Worm (Caenorhabditis elegans): ENCODE measurements around the gene M02H5.8.

The M02H5.8 gene

ce11 chrV:415072-415471 lies 34.7 kb upstream of the M02H5.8 start (continued):
- TF ChIP-seq lsy-2 (tag; optimal IDR thresholded peaks at IDR 0.05) (no peak), hlh-11 (tag; optimal IDR thresholded peaks at IDR 0.05) (no peak), unc-130 (GFP tag; optimal IDR thresholded peaks at IDR 0.05) (no peak), spr-1 (tag; optimal IDR thresholded peaks at IDR 0.05) (no peak), daf-16 (GFP tag; optimal IDR thresholded peaks at IDR 0.05) (no peak), daf-16 (tag; optimal IDR thresholded peaks at IDR 0.05) (peak; percentile 47), R02D3.7 (tag; optimal IDR thresholded peaks at IDR 0.05) (no peak), pha-4 (GFP tag; IDR thresholded peaks at IDR 0.05) (no peak), pha-4 (tag; optimal IDR thresholded peaks at IDR 0.05) (no peak), aha-1 (tag) (no peak), F26F4.8 (GFP tag; conservative IDR thresholded peaks at IDR 0.05) (no peak), set-16 (GFP tag; IDR thresholded peaks at IDR 0.05) (no peak), nhr-76 (tag; optimal IDR thresholded peaks at IDR 0.05) (no peak), dmd-9 (GFP tag; IDR thresholded peaks at IDR 0.05) (no peak), nhr-28 (tag; optimal IDR thresholded peaks at IDR 0.05) (peak; percentile 60), lin-38 (GFP tag; IDR thresholded peaks at IDR 0.05) (no peak), nhr-41 (GFP tag; IDR thresholded peaks at IDR 0.05) (no peak), T26A8.4 (GFP tag; IDR thresholded peaks at IDR 0.05) (no peak), ZK546.5 (tag; optimal IDR thresholded peaks at IDR 0.05) (no peak)

DNA sequence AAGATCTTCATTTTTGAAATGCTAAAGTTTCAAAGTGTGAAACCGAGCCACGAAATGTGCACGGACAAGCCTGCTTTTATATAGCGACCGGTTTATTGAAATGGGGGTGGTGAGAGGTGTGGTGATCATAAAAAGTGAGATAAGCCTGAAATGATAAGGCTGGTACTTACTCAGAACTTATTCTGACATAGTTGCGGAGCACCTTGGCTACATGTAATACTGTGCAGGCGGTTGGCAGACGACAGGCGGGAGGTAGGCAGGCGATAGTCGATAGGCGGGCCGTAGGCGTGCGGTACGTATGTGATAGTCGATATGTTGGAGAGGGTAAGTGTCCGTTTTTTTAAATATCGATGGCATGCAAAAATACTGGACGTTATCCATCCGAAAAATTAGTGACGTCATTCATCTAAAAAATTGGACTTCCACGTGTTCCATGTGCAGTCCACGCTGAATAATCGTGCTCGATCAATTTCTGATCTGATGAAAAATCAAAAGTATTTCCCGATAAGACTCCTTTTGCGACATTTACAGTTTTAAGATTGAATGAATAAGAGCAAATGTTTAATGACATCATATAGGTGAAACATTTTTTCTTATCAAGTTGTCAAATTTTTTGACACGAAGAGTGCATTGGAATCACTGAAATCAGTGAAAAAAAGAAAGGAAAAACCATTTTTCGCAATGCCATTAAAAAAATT lies 32.0 kb upstream of the M02H5.8 start, which contains the start of gene irg-8:
Gene irg-8, minus strand, starts transcription at position 51 of the 698 bp plus-strand sequence.
- TF ChIP-seq hlh-11 (tag; optimal IDR thresholded peaks at IDR 0.05) (peak; percentile 46), pqm-1 (tag; optimal IDR thresholded peaks at IDR 0.05) (peak; percentile 17), unc-62 (GFP tag; optimal IDR thresholded peaks at IDR 0.05 in 1 of 2) (peak in 1 of 2 experiments; percentile 78), unc-62 (tag; optimal IDR thresholded peaks at IDR 0.05) (no peak), lin-13 (GFP tag; optimal IDR thresholded peaks at IDR 0.05) (no peak), ceh-20 (GFP tag; IDR thresholded peaks at IDR 0.05) (no peak), vab-7 (GFP tag; IDR thresholded peaks at IDR 0.05) (no peak), T26A8.4 (GFP tag; IDR thresholded peaks at IDR 0.05) (no peak), Y105C5A.15 (GFP tag; IDR thresholded peaks at IDR 0.05) (no peak), daf-16 (GFP tag; optimal IDR thresholded peaks at IDR 0.05) (no peak), daf-16 (tag; optimal IDR thresholded peaks at IDR 0.05) (peak; percentile 10), tra-1 (GFP tag; IDR thresholded peaks at IDR 0.05) (no peak), nhr-28 (tag; optimal IDR thresholded peaks at IDR 0.05) (peak; percentile 33), mxl-2 (GFP tag; conservative IDR thresholded peaks at IDR 0.05) (0 out of 2 replicates have a peak, but pooled peaks have one; percentile 51), hmg-1.1 (GFP tag; IDR thresholded peaks at IDR 0.05) (no peak), nhr-48 (tag; optimal IDR thresholded peaks at IDR 0.05) (peak; percentile 38), dmd-6 (GFP tag; IDR thresholded peaks at IDR 0.05) (peak; percentile 90)

ce11 chrV:418432-418831 lies 31.3 kb upstream of the M02H5.8 start, which contains the start of gene Y39D8A.1:
Y39D8A.1 (plus strand) TSS chrV:418732.
- TF ChIP-seq daf-16 (GFP tag; optimal IDR thresholded peaks at IDR 0.05) (no peak), daf-16 (tag; optimal IDR thresholded peaks at IDR 0.05) (peak; percentile 30), hif-1 (tag; optimal IDR thresholded peaks at IDR 0.05) (no peak), mep-1 (tag; optimal IDR thresholded peaks at IDR 0.05) (no peak), tag-97 (GFP tag; IDR thresholded peaks at IDR 0.05) (no peak)

- TF ChIP-seq zfp-3 (GFP tag; conservative IDR thresholded peaks at IDR 0.05), result no peak
- peak; percentile 20 for TF ChIP-seq pqm-1 (tag; optimal IDR thresholded peaks at IDR 0.05)
- no peak for TF ChIP-seq zip-2 (tag; optimal IDR thresholded peaks at IDR 0.05)
Observed at ce11 chrV:422133-422532, 27.6 kb upstream of the M02H5.8 start, which contains the start of gene dod-20. dod-20 (plus strand) TSS chrV:422433.

All from whole organism, L4 larva.